Worm (Caenorhabditis elegans): ENCODE measurements around the gene F01F1.3.

DNA sequence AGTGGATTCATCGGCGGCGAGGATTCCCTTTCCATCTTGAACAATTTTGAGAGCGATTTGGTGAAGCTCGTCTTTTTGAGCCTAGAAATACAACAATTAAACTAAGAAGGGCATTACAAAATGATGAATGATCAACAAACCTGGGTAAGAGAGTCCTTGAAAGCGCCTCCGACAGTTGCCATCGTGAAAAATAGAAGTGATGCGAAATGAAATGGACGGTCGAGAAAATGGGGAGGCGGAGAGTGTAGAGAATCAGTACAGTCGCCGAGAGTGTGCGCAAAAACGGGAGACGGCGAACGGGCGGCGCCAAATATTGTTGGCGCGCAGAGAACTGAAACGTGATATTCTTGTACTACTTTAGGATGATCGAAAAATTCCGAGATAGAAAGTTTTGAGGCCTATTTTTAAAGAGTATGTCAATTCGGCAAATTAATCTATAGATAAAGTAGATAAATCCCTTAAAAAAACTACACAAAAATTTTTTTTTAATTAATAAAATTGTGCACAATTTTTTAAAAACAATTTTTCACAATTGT, 4.5 kb downstream of the F01F1.3 start, which contains the start of gene aldo-2:
- TF ChIP-seq ama-1 (optimal IDR thresholded peaks at IDR 0.05) (no peak), hmbx-1 (tag; optimal IDR thresholded peaks at IDR 0.05) (no peak), hmg-4 (GFP tag; optimal IDR thresholded peaks at IDR 0.05) (no peak), sea-1 (GFP tag; conservative IDR thresholded peaks at IDR 0.05) (no peak), ceh-36 (tag; optimal IDR thresholded peaks at IDR 0.05) (no peak), tra-4 (tag; optimal IDR thresholded peaks at IDR 0.05) (no peak), ceh-13 (GFP tag; optimal IDR thresholded peaks at IDR 0.05) (no peak), flt-1 (GFP tag; IDR thresholded peaks at IDR 0.05) (no peak), pes-1 (GFP tag; IDR thresholded peaks at IDR 0.05) (no peak), tbx-11 (GFP tag; IDR thresholded peaks at IDR 0.05) (no peak), tbx-37 (GFP tag; conservative IDR thresholded peaks at IDR 0.05) (no peak), B0310.2 (tag; optimal IDR thresholded peaks at IDR 0.05) (no peak), aly-1 (tag; optimal IDR thresholded peaks at IDR 0.05) (no peak)
